ENCODE assay signal across 2 fruit fly cellular contexts in genomic region chrX:10557432-10557831, dm6.
A peak's percentile ranks its signal among the peaks of the same experiment; 100 is the strongest.
TF ChIP-seq lines count a peak whose summit lies in the region.

No protein-coding gene starts in this region.

TF ChIP-seq in whole organism, embryonic, 481 proteins besides CTCF, POLR2A, EP300 and RAD21 (continued from another document and continues in another):
- TF ChIP-seq CG16863 (GFP tag; optimal IDR thresholded peaks at IDR 0.05; lab: Kevin White, UChicago) = peak; percentile 5
- TF ChIP-seq BEAF-32 (GFP tag; optimal IDR thresholded peaks at IDR 0.05; lab: Kevin White, UChicago) = no peak
- TF ChIP-seq CG7357 (GFP tag; IDR thresholded peaks at IDR 0.05; lab: Robert Waterston, UW) = 0 out of 3 replicates have a peak, but pooled peaks have one; percentile 19
- peak; percentile 43 for TF ChIP-seq CG7556 (GFP tag; optimal IDR thresholded peaks at IDR 0.05; lab: Kevin White, UChicago)
- no peak for TF ChIP-seq CG9609 (GFP tag; optimal IDR thresholded peaks at IDR 0.05; lab: Kevin White, UChicago)
- no peak for TF ChIP-seq NK7.1 (GFP tag; optimal IDR thresholded peaks at IDR 0.05; lab: Kevin White, UChicago)
- TF ChIP-seq Oli (tag; optimal IDR thresholded peaks at IDR 0.05; lab: Kevin White, UChicago) = peak; percentile 52
- peak; percentile 44 for TF ChIP-seq CG2875 (GFP tag; optimal IDR thresholded peaks at IDR 0.05; lab: Kevin White, UChicago)
- no peak for TF ChIP-seq zfh2 (GFP tag; optimal IDR thresholded peaks at IDR 0.05; lab: Kevin White, UChicago)
- no peak for TF ChIP-seq CG14014 (GFP tag; IDR thresholded peaks at IDR 0.05; lab: Robert Waterston, UW)
- TF ChIP-seq pita (GFP tag; optimal IDR thresholded peaks at IDR 0.05; lab: Kevin White, UChicago) = no peak
- peak; percentile 9; the same call in 1 of the 2 replicates for TF ChIP-seq H2.0 (GFP tag; IDR thresholded peaks at IDR 0.05; lab: Robert Waterston, UW)
- no peak for TF ChIP-seq slp2 (GFP tag; optimal IDR thresholded peaks at IDR 0.05; lab: Kevin White, UChicago)
- no peak for TF ChIP-seq CG11723 (GFP tag; optimal IDR thresholded peaks at IDR 0.05; lab: Kevin White, UChicago)
- no peak for TF ChIP-seq Max (GFP tag; optimal IDR thresholded peaks at IDR 0.05; lab: Kevin White, UChicago)
- TF ChIP-seq CG32772 (GFP tag; IDR thresholded peaks at IDR 0.05; lab: Robert Waterston, UW) = peak; percentile 46; the same call in 1 of the 2 replicates
- no peak for TF ChIP-seq CG10565 (GFP tag; optimal IDR thresholded peaks at IDR 0.05; lab: Kevin White, UChicago)
- no peak for TF ChIP-seq Kr (GFP tag; optimal IDR thresholded peaks at IDR 0.05; lab: Kevin White, UChicago)
- no peak for TF ChIP-seq Mad (GFP tag; optimal IDR thresholded peaks at IDR 0.05; lab: Kevin White, UChicago)
- TF ChIP-seq CG4707 (GFP tag; optimal IDR thresholded peaks at IDR 0.05; lab: Kevin White, UChicago) = peak; percentile 0
- no peak for TF ChIP-seq gcm2 (GFP tag; optimal IDR thresholded peaks at IDR 0.05; lab: Kevin White, UChicago)
- TF ChIP-seq ato (GFP tag; IDR thresholded peaks at IDR 0.05; lab: Robert Waterston, UW; ENCODE audit: partially characterized antibody) = no peak
- 0 out of 2 replicates have a peak, but pooled peaks have one; percentile 32 for TF ChIP-seq danr (GFP tag; IDR thresholded peaks at IDR 0.05; lab: Robert Waterston, UW)
- no peak for TF ChIP-seq NC2β (GFP tag; optimal IDR thresholded peaks at IDR 0.05; lab: Kevin White, UChicago)
- peak; percentile 20 for TF ChIP-seq CG18619 (GFP tag; optimal IDR thresholded peaks at IDR 0.05; lab: Kevin White, UChicago)
- TF ChIP-seq CG7745 (tag; optimal IDR thresholded peaks at IDR 0.05; lab: Kevin White, UChicago) = no peak
- no peak for TF ChIP-seq Elba2 (GFP tag; optimal IDR thresholded peaks at IDR 0.05; lab: Kevin White, UChicago)
- peak; percentile 23 for TF ChIP-seq CG6654 (GFP tag; optimal IDR thresholded peaks at IDR 0.05; lab: Kevin White, UChicago)
- no peak for TF ChIP-seq Ravus (GFP tag; IDR thresholded peaks at IDR 0.05; lab: Robert Waterston, UW)
- TF ChIP-seq rib (GFP tag; IDR thresholded peaks at IDR 0.05; lab: Robert Waterston, UW) = no peak
- TF ChIP-seq lab (GFP tag; optimal IDR thresholded peaks at IDR 0.05; lab: Kevin White, UChicago) = peak; percentile 12
- peak; percentile 31 for TF ChIP-seq Asciz (GFP tag; optimal IDR thresholded peaks at IDR 0.05; lab: Kevin White, UChicago)
- TF ChIP-seq Sry-β (GFP tag; optimal IDR thresholded peaks at IDR 0.05; lab: Kevin White, UChicago) = no peak
- TF ChIP-seq CG11456 (GFP tag; IDR thresholded peaks at IDR 0.05; lab: Robert Waterston, UW) = no peak
- no peak for TF ChIP-seq CG1832 (GFP tag; optimal IDR thresholded peaks at IDR 0.05; lab: Kevin White, UChicago)
- no peak for TF ChIP-seq exex (tag; optimal IDR thresholded peaks at IDR 0.05; lab: Kevin White, UChicago)
- peak; percentile 48; the same call in 2 of the 3 replicates for TF ChIP-seq tgo (GFP tag; IDR thresholded peaks at IDR 0.05; lab: Robert Waterston, UW)
- TF ChIP-seq Gsc (GFP tag; IDR thresholded peaks at IDR 0.05; lab: Robert Waterston, UW) = no peak
- no peak for TF ChIP-seq C15 (GFP tag; IDR thresholded peaks at IDR 0.05; lab: Robert Waterston, UW)
- TF ChIP-seq CG17361 (GFP tag; IDR thresholded peaks at IDR 0.05; lab: Robert Waterston, UW) = 0 out of 3 replicates have a peak, but pooled peaks have one; percentile 36
- TF ChIP-seq salm (tag; optimal IDR thresholded peaks at IDR 0.05; lab: Kevin White, UChicago) = no peak
- TF ChIP-seq CG6791 (GFP tag; IDR thresholded peaks at IDR 0.05; lab: Robert Waterston, UW; ENCODE audit: partially characterized antibody) = no peak
- no peak for TF ChIP-seq inv (GFP tag; IDR thresholded peaks at IDR 0.05; lab: Robert Waterston, UW; ENCODE audit: partially characterized antibody)
- peak; percentile 53; the same call in 2 of the 3 replicates for TF ChIP-seq ci (GFP tag; IDR thresholded peaks at IDR 0.05; lab: Robert Waterston, UW)
- no peak for TF ChIP-seq CG16779 (GFP tag; IDR thresholded peaks at IDR 0.05; lab: Robert Waterston, UW)
- peak; percentile 41 for TF ChIP-seq ewg (GFP tag; optimal IDR thresholded peaks at IDR 0.05; lab: Kevin White, UChicago)
- TF ChIP-seq gt (GFP tag; IDR thresholded peaks at IDR 0.05; lab: Robert Waterston, UW) = no peak
- no peak for TF ChIP-seq CG9932 (GFP tag; IDR thresholded peaks at IDR 0.05; lab: Robert Waterston, UW)
- TF ChIP-seq CG7372 (GFP tag; IDR thresholded peaks at IDR 0.05; lab: Robert Waterston, UW) = 0 out of 2 replicates have a peak, but pooled peaks have one; percentile 13
- TF ChIP-seq fd96Cb (tag; optimal IDR thresholded peaks at IDR 0.05; lab: Kevin White, UChicago) = peak; percentile 62
- TF ChIP-seq insv (GFP tag; optimal IDR thresholded peaks at IDR 0.05; lab: Kevin White, UChicago) = no peak
- TF ChIP-seq wdn (GFP tag; IDR thresholded peaks at IDR 0.05; lab: Robert Waterston, UW) = no peak; the same call in 1 of the 2 replicates
- TF ChIP-seq ERR (GFP tag; optimal IDR thresholded peaks at IDR 0.05; lab: Kevin White, UChicago) = no peak
- no peak for TF ChIP-seq CG4730 (GFP tag; IDR thresholded peaks at IDR 0.05; lab: Robert Waterston, UW)
- TF ChIP-seq tio (GFP tag; optimal IDR thresholded peaks at IDR 0.05; lab: Kevin White, UChicago) = peak; percentile 22
- no peak for TF ChIP-seq ems (GFP tag; optimal IDR thresholded peaks at IDR 0.05; lab: Kevin White, UChicago)
- TF ChIP-seq CG11695 (GFP tag; IDR thresholded peaks at IDR 0.05; lab: Robert Waterston, UW) = 0 out of 3 replicates have a peak, but pooled peaks have one; percentile 36
- TF ChIP-seq gem (tag; optimal IDR thresholded peaks at IDR 0.05; lab: Kevin White, UChicago) = peak; percentile 65
- TF ChIP-seq CG32532 (GFP tag; IDR thresholded peaks at IDR 0.05; lab: Robert Waterston, UW) = no peak
- TF ChIP-seq sens-2 (GFP tag; IDR thresholded peaks at IDR 0.05; lab: Robert Waterston, UW) = peak; percentile 12; the same call in 1 of the 2 replicates
- TF ChIP-seq HmgD (GFP tag; optimal IDR thresholded peaks at IDR 0.05; lab: Kevin White, UChicago) = no peak
- TF ChIP-seq sqz (GFP tag; optimal IDR thresholded peaks at IDR 0.05; lab: Kevin White, UChicago) = no peak
- TF ChIP-seq Ets97D (GFP tag; optimal IDR thresholded peaks at IDR 0.05; lab: Kevin White, UChicago) = no peak
- no peak for TF ChIP-seq Oaz (GFP tag; IDR thresholded peaks at IDR 0.05; lab: Robert Waterston, UW)
- TF ChIP-seq Hmx (GFP tag; optimal IDR thresholded peaks at IDR 0.05; lab: Kevin White, UChicago) = no peak
- peak; percentile 10 for TF ChIP-seq gcm (GFP tag; optimal IDR thresholded peaks at IDR 0.05; lab: Kevin White, UChicago)

TF ChIP-seq in whole organism, prepupa, 60 proteins besides CTCF, POLR2A, EP300 and RAD21 (continued from another document):
- TF ChIP-seq CG8319 (GFP tag; optimal IDR thresholded peaks at IDR 0.05; lab: Kevin White, UChicago) (peak; percentile 82), CG15336 (GFP tag; IDR thresholded peaks at IDR 0.05; lab: Robert Waterston, UW) (peak; percentile 94), Sox15 (GFP tag; optimal IDR thresholded peaks at IDR 0.05; lab: Kevin White, UChicago) (peak; percentile 71), Eip75B (GFP tag; optimal IDR thresholded peaks at IDR 0.05; lab: Kevin White, UChicago) (peak; percentile 87), Met (GFP tag; optimal IDR thresholded peaks at IDR 0.05; lab: Kevin White, UChicago) (peak; percentile 93), eg (GFP tag; IDR thresholded peaks at IDR 0.05; lab: Robert Waterston, UW) (peak; percentile 84), CG6854 (GFP tag; optimal IDR thresholded peaks at IDR 0.05; lab: Kevin White, UChicago) (peak; percentile 94), CG31627 (GFP tag; optimal IDR thresholded peaks at IDR 0.05; lab: Kevin White, UChicago) (peak; percentile 86), CG3032 (tag; optimal IDR thresholded peaks at IDR 0.05; lab: Kevin White, UChicago) (peak; percentile 64), pdm3 (GFP tag; optimal IDR thresholded peaks at IDR 0.05; lab: Kevin White, UChicago) (peak; percentile 88), CG11902 (GFP tag; optimal IDR thresholded peaks at IDR 0.05; lab: Kevin White, UChicago) (peak; percentile 75), svp (GFP tag; lab: Kevin White, UChicago) (peak; percentile 96), CG6808 (GFP tag; optimal IDR thresholded peaks at IDR 0.05; lab: Kevin White, UChicago) (peak; percentile 76), fkh (GFP tag; optimal IDR thresholded peaks at IDR 0.05; lab: Kevin White, UChicago) (no peak), CG6276 (GFP tag; optimal IDR thresholded peaks at IDR 0.05; lab: Kevin White, UChicago) (peak; percentile 95), dsx (GFP tag; optimal IDR thresholded peaks at IDR 0.05; lab: Kevin White, UChicago; ENCODE audit: poor library complexity, severe bottlenecking) (peak; percentile 58), esn (GFP tag; optimal IDR thresholded peaks at IDR 0.05; lab: Kevin White, UChicago) (peak; percentile 93), CG4318 (GFP tag; optimal IDR thresholded peaks at IDR 0.05; lab: Kevin White, UChicago) (peak; percentile 96), Sox102F (GFP tag; optimal IDR thresholded peaks at IDR 0.05; lab: Kevin White, UChicago) (peak; percentile 93), Lpt (GFP tag; optimal IDR thresholded peaks at IDR 0.05; lab: Kevin White, UChicago) (peak; percentile 95), OdsH (GFP tag; optimal IDR thresholded peaks at IDR 0.05; lab: Kevin White, UChicago) (peak; percentile 93), Hr39 (GFP tag; optimal IDR thresholded peaks at IDR 0.05; lab: Kevin White, UChicago) (peak; percentile 85), CG16779 (tag; optimal IDR thresholded peaks at IDR 0.05; lab: Kevin White, UChicago) (peak; percentile 74), ss (GFP tag; optimal IDR thresholded peaks at IDR 0.05; lab: Kevin White, UChicago) (peak; percentile 41 to 69), CG10631 (GFP tag; optimal IDR thresholded peaks at IDR 0.05; lab: Kevin White, UChicago) (peak; percentile 89), CG8632 (GFP tag; optimal IDR thresholded peaks at IDR 0.05; lab: Kevin White, UChicago) (peak; percentile 83), CG32006 (GFP tag; optimal IDR thresholded peaks at IDR 0.05; lab: Kevin White, UChicago) (peak; percentile 98), CG34406 (GFP tag; optimal IDR thresholded peaks at IDR 0.05; lab: Kevin White, UChicago) (peak; percentile 91), CG11762 (GFP tag; optimal IDR thresholded peaks at IDR 0.05; lab: Kevin White, UChicago; ENCODE audit: insufficient read depth) (peak; percentile 87), CG1621 (tag; optimal IDR thresholded peaks at IDR 0.05; lab: Kevin White, UChicago) (peak; percentile 57), Hr38 (GFP tag; optimal IDR thresholded peaks at IDR 0.05; lab: Kevin White, UChicago) (no peak), net (GFP tag; optimal IDR thresholded peaks at IDR 0.05; lab: Kevin White, UChicago) (peak; percentile 90), fd59A (GFP tag; optimal IDR thresholded peaks at IDR 0.05; lab: Kevin White, UChicago) (peak; percentile 59), CG6163 (GFP tag; IDR thresholded peaks at IDR 0.05; lab: Robert Waterston, UW) (peak; percentile 83), spab (GFP tag; optimal IDR thresholded peaks at IDR 0.05; lab: Kevin White, UChicago) (peak; percentile 67), CG9139 (GFP tag; optimal IDR thresholded peaks at IDR 0.05; lab: Kevin White, UChicago) (peak; percentile 44)
TF ChIP-seq in whole organism, prepupa: peak in this region for 58.
